Fruit fly (Drosophila melanogaster) whole organism, prepupa: ENCODE measurements around the gene Ns4.

Experiments used
- Blimp-1 ChIP-seq: fragments of 200-800 bp; sonication (Bioruptor generic); optimal IDR thresholded peaks from 3 replicates; lab custom pipeline; 2017; ENCODE audit warnings: missing biosample characterization, missing genetic modification characterization, mild to moderate bottlenecking, moderate library complexity, missing genetic modification reagents
- CG10631 ChIP-seq: fragments of 200-800 bp; sonication (Bioruptor generic); optimal IDR thresholded peaks from 2 replicates; lab custom pipeline; 2016; ENCODE audit warnings: missing biosample characterization, missing genetic modification characterization
- CG10669 ChIP-seq: fragments of 200-800 bp; sonication (Bioruptor generic); optimal IDR thresholded peaks from 3 replicates; lab custom pipeline; 2018; ENCODE audit warnings: missing biosample characterization, mild to moderate bottlenecking, missing genetic modification characterization, moderate library complexity
- CG11294 ChIP-seq: fragments of 200-800 bp; sonication (Bioruptor generic); IDR thresholded peaks from 2 replicates; pipeline ENCODE4 v1.3.6; 2022; ENCODE audit warnings: missing biosample characterization, missing genetic modification characterization
- CG11762 ChIP-seq: fragments of 200-800 bp; sonication (Bioruptor generic); optimal IDR thresholded peaks from 3 replicates; lab custom pipeline; 2016; ENCODE audit warnings: missing biosample characterization, missing genetic modification characterization; ENCODE audit not compliant: insufficient read depth
- CG15336 ChIP-seq: fragments of 200-800 bp; sonication (Bioruptor generic); IDR thresholded peaks from 2 replicates; pipeline ENCODE4 v1.3.6; 2022; ENCODE audit warnings: missing biosample characterization, missing genetic modification characterization
- CG1621 ChIP-seq: fragments of 200-800 bp; sonication (Bioruptor generic); optimal IDR thresholded peaks from 3 replicates; lab custom pipeline; 2018; ENCODE audit warnings: missing biosample characterization, mild to moderate bottlenecking, missing genetic modification characterization
- CG16779 ChIP-seq: fragments of 200-800 bp; sonication (Bioruptor generic); optimal IDR thresholded peaks from 3 replicates; lab custom pipeline; 2017; ENCODE audit warnings: missing biosample characterization, mild to moderate bottlenecking, missing genetic modification characterization
- CG32006 ChIP-seq: fragments of 200-800 bp; sonication (Bioruptor generic); optimal IDR thresholded peaks from 3 replicates; lab custom pipeline; 2017; ENCODE audit warnings: missing biosample characterization, mild to moderate bottlenecking, missing genetic modification characterization
- CG4318 ChIP-seq: fragments of 200-800 bp; sonication (Bioruptor generic); optimal IDR thresholded peaks from 3 replicates; lab custom pipeline; 2017; ENCODE audit warnings: missing biosample characterization, mild to moderate bottlenecking, missing genetic modification characterization
- CG6163 ChIP-seq: fragments of 200-800 bp; sonication (Bioruptor generic); IDR thresholded peaks from 3 replicates; pipeline ENCODE4 v1.3.6; 2022; ENCODE audit warnings: missing biosample characterization, missing genetic modification characterization
- CG6808 ChIP-seq: fragments of 200-800 bp; sonication (Bioruptor generic); optimal IDR thresholded peaks from 3 replicates; lab custom pipeline; 2017; ENCODE audit warnings: missing biosample characterization, missing genetic modification characterization, mild to moderate bottlenecking, moderate library complexity, missing genetic modification reagents
- CG6854 ChIP-seq: fragments of 200-800 bp; sonication (Bioruptor generic); optimal IDR thresholded peaks from 2 replicates; lab custom pipeline; 2017; ENCODE audit warnings: missing biosample characterization, mild to moderate bottlenecking, missing genetic modification characterization
- CG7368 ChIP-seq: fragments of 200-800 bp; sonication (Bioruptor generic); optimal IDR thresholded peaks from 3 replicates; lab custom pipeline; 2016; ENCODE audit warnings: missing biosample characterization, missing genetic modification characterization
- CG8119 ChIP-seq: fragments of 200-800 bp; sonication (Bioruptor generic); IDR thresholded peaks from 3 replicates; pipeline ENCODE4 v1.3.6; 2022; ENCODE audit warnings: missing biosample characterization, missing genetic modification characterization
- Eip75B ChIP-seq: fragments of 200-800 bp; sonication (Bioruptor generic); optimal IDR thresholded peaks from 3 replicates; lab custom pipeline; 2016; ENCODE audit warnings: missing biosample characterization, missing genetic modification characterization
- Eip78C ChIP-seq: fragments of 200-800 bp; sonication (Bioruptor generic); peaks from one replicate; lab custom pipeline; 2016; ENCODE audit warnings: missing biosample characterization, missing genetic modification characterization
- Eip93F ChIP-seq: fragments of 200-800 bp; sonication (Bioruptor generic); optimal IDR thresholded peaks from 2 replicates; lab custom pipeline; 2016; ENCODE audit warnings: missing biosample characterization, mild to moderate bottlenecking, missing genetic modification characterization
- Gug ChIP-seq: fragments of 200-800 bp; sonication (Bioruptor generic); IDR thresholded peaks from 2 replicates; pipeline ENCODE4 v1.3.6; 2022; ENCODE audit warnings: missing biosample characterization, missing genetic modification characterization
- Hr38 ChIP-seq: sonication (Bioruptor generic); optimal IDR thresholded peaks from 2 replicates; lab custom pipeline; 2016; ENCODE audit warnings: missing biosample characterization, missing genetic modification characterization
- Hr39 ChIP-seq: fragments of 200-800 bp; sonication (Bioruptor generic); optimal IDR thresholded peaks from 2 replicates; lab custom pipeline; 2016; ENCODE audit warnings: missing biosample characterization, missing genetic modification characterization
- Hr4 ChIP-seq: fragments of 200-800 bp; sonication (Bioruptor generic); optimal IDR thresholded peaks from 3 replicates; lab custom pipeline; 2016; ENCODE audit warnings: missing biosample characterization, missing genetic modification characterization
- Lpt ChIP-seq: fragments of 200-800 bp; sonication (Bioruptor generic); optimal IDR thresholded peaks from 3 replicates; lab custom pipeline; 2016; ENCODE audit warnings: missing biosample characterization, missing genetic modification characterization
- Met ChIP-seq: fragments of 200-800 bp; sonication (Bioruptor generic); optimal IDR thresholded peaks from 3 replicates; lab custom pipeline; 2016; ENCODE audit warnings: missing biosample characterization, missing genetic modification characterization
- Smox ChIP-seq: fragments of 200-800 bp; sonication (Bioruptor generic); optimal IDR thresholded peaks from 3 replicates; lab custom pipeline; 2016; ENCODE audit warnings: missing biosample characterization, missing genetic modification characterization
- Sox102F ChIP-seq: fragments of 200-800 bp; sonication (Bioruptor generic); optimal IDR thresholded peaks from 2 replicates; lab custom pipeline; 2016; ENCODE audit warnings: missing biosample characterization, mild to moderate bottlenecking, missing genetic modification characterization
- Sox14 ChIP-seq: fragments of 200-800 bp; sonication (Bioruptor generic); optimal IDR thresholded peaks from 3 replicates; lab custom pipeline; 2016; ENCODE audit warnings: missing biosample characterization, missing genetic modification characterization
- Sox15 ChIP-seq: fragments of 200-800 bp; sonication (Bioruptor generic); optimal IDR thresholded peaks from 3 replicates; lab custom pipeline; 2016; ENCODE audit warnings: missing biosample characterization, missing genetic modification characterization
- acj6 ChIP-seq: fragments of 200-800 bp; sonication (Bioruptor generic); optimal IDR thresholded peaks from 3 replicates; lab custom pipeline; 2016; ENCODE audit warnings: missing biosample characterization, missing genetic modification characterization
- eg ChIP-seq: fragments of 200-800 bp; sonication (Bioruptor generic); IDR thresholded peaks from 3 replicates; pipeline ENCODE4 v1.3.6; 2022; ENCODE audit warnings: missing biosample characterization, missing genetic modification characterization
- fd59A ChIP-seq: fragments of 200-800 bp; sonication (Bioruptor generic); optimal IDR thresholded peaks from 2 replicates; lab custom pipeline; 2017; ENCODE audit warnings: missing biosample characterization, mild to moderate bottlenecking, missing genetic modification characterization, missing genetic modification reagents
- fd85E ChIP-seq: fragments of 200-800 bp; sonication (Bioruptor generic); optimal IDR thresholded peaks from 3 replicates; lab custom pipeline; 2016; ENCODE audit warnings: missing biosample characterization, missing genetic modification characterization
- fkh ChIP-seq: fragments of 200-800 bp; sonication (Bioruptor generic); optimal IDR thresholded peaks from 3 replicates; lab custom pipeline; 2017; ENCODE audit warnings: missing biosample characterization, mild to moderate bottlenecking, missing genetic modification characterization, moderate library complexity
- lz ChIP-seq: fragments of 200-800 bp; sonication (Bioruptor generic); optimal IDR thresholded peaks from 3 replicates; lab custom pipeline; 2016; ENCODE audit warnings: missing biosample characterization, missing genetic modification characterization
- net ChIP-seq: fragments of 200-800 bp; sonication (Bioruptor generic); optimal IDR thresholded peaks from 3 replicates; lab custom pipeline; 2016; ENCODE audit warnings: missing biosample characterization, missing genetic modification characterization
- salr ChIP-seq, 2 experiments: fragments of 200-800 bp; sonication (Bioruptor generic); optimal IDR thresholded peaks; 3 replicates each; lab custom pipeline; 2016 to 2018; ENCODE audit warnings: missing biosample characterization in 2 of 2, missing genetic modification characterization in 2 of 2, mild to moderate bottlenecking in 1 of 2
- spab ChIP-seq: fragments of 200-800 bp; sonication (Bioruptor generic); optimal IDR thresholded peaks from 2 replicates; lab custom pipeline; 2017; ENCODE audit warnings: missing biosample characterization, mild to moderate bottlenecking, missing genetic modification characterization, missing genetic modification reagents
- svp ChIP-seq: fragments of 200-800 bp; sonication (Bioruptor generic); peaks from one replicate; lab custom pipeline; 2016; ENCODE audit warnings: missing biosample characterization, missing genetic modification characterization
- topi ChIP-seq: fragments of 200-800 bp; sonication (Bioruptor generic); optimal IDR thresholded peaks from 3 replicates; lab custom pipeline; 2016; ENCODE audit warnings: missing biosample characterization, missing genetic modification characterization
- vri ChIP-seq: fragments of 200-800 bp; sonication (Bioruptor generic); optimal IDR thresholded peaks from 3 replicates; lab custom pipeline; 2016; ENCODE audit warnings: missing biosample characterization, mild to moderate bottlenecking, missing genetic modification characterization

Ns4 gene

DNA sequence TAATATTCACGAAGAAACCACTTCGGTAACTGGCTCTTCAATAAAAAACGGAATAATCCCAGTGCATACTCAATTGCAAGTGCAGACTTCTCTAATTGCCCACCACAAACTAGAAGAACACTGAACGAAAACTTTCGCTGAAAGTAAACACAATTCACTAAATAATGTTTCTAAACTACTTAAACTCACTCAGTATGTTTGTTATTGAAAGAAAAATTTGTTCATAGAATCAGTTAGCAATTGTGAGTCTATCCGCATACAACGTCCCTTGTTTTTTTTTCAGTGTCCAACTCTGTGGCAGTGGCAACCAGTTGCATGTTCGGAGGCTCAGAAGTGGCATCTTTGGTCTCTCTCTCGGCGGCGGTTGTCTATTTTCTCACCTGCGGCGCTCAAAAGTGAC lies 30.8 kb upstream of the Ns4 start (continued):
- no peak for TF ChIP-seq lz (GFP tag; lab: Kevin White, UChicago)
- TF ChIP-seq net (GFP tag; lab: Kevin White, UChicago), result no peak
- peak; percentile 33 for TF ChIP-seq fd59A (GFP tag; lab: Kevin White, UChicago)
- no peak for TF ChIP-seq fkh (GFP tag; lab: Kevin White, UChicago)
- TF ChIP-seq CG11762, result peak; percentile 13
- peak; percentile 38 for TF ChIP-seq acj6 (GFP tag; lab: Kevin White, UChicago)
- TF ChIP-seq CG1621, result peak; percentile 25
- peak; percentile 61 for TF ChIP-seq CG10631 (GFP tag; lab: Kevin White, UChicago)
- TF ChIP-seq fd85E, result no peak
- TF ChIP-seq svp (GFP tag; lab: Kevin White, UChicago), result no peak
- TF ChIP-seq CG4318 (GFP tag; lab: Kevin White, UChicago), result peak; percentile 39
- TF ChIP-seq Sox102F (GFP tag; lab: Kevin White, UChicago), result no peak
- no peak for TF ChIP-seq vri (GFP tag; lab: Kevin White, UChicago)
- TF ChIP-seq Hr4 (GFP tag; lab: Kevin White, UChicago), result peak; percentile 81
- TF ChIP-seq CG6854 (GFP tag; lab: Kevin White, UChicago), result no peak
- TF ChIP-seq CG15336, result peak; percentile 85
- TF ChIP-seq Met (GFP tag; lab: Kevin White, UChicago), result no peak
- TF ChIP-seq CG8119 (GFP tag; lab: Robert Waterston, UW), result peak; percentile 77
- TF ChIP-seq CG32006, result peak; percentile 87
- no peak for TF ChIP-seq Eip93F (GFP tag; lab: Kevin White, UChicago)
- no peak for TF ChIP-seq CG6808 (GFP tag; lab: Kevin White, UChicago)
- TF ChIP-seq Hr38 (GFP tag; lab: Kevin White, UChicago), result no peak
- TF ChIP-seq CG11294 (GFP tag; lab: Robert Waterston, UW), result peak; percentile 65
- TF ChIP-seq topi, result no peak
- TF ChIP-seq Sox14 (GFP tag; lab: Kevin White, UChicago), result peak; percentile 67
- no peak for TF ChIP-seq CG10669 (GFP tag; lab: Kevin White, UChicago)
- peak; percentile 89 for TF ChIP-seq CG6163 (GFP tag; lab: Robert Waterston, UW)
- no peak for TF ChIP-seq Smox (GFP tag; lab: Kevin White, UChicago)
- TF ChIP-seq Lpt (GFP tag; lab: Kevin White, UChicago), result peak; percentile 75
- no peak for TF ChIP-seq Sox15
- no peak for TF ChIP-seq CG7368 (GFP tag; lab: Kevin White, UChicago)
- TF ChIP-seq spab (GFP tag; lab: Kevin White, UChicago), result no peak
- peak; percentile 32 for TF ChIP-seq CG16779 (tag; lab: Kevin White, UChicago)
- TF ChIP-seq Hr39 (GFP tag; lab: Kevin White, UChicago), result no peak
- no peak for TF ChIP-seq Blimp-1 (GFP tag; lab: Kevin White, UChicago)
- peak; percentile 18 to 76 for TF ChIP-seq salr (GFP tag; optimal IDR thresholded peaks at IDR 0.05; lab: Kevin White, UChicago)
- TF ChIP-seq, all 60 proteins: peak for 29

DNA sequence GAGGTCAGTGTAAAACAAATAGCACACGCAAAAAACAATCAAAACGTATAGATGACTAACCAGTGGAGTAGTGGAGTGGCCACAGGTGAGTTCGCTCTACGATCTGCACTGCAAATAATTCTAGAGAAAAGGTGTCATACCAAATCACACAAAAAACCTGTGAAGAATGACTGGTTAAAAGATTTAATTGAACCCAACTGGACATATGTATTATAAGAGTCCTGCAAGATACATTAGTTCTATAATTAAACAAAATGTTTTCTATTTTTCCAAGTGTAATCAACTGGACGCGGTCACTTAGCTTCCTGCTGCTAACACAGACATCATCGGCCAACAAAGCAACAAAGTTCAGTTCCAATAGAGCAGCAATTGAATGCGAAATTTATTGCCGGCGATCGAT lies 28.3 kb upstream of the Ns4 start:
- no peak for TF ChIP-seq Eip75B (GFP tag; lab: Kevin White, UChicago)
- peak; percentile 36 for TF ChIP-seq svp (GFP tag; lab: Kevin White, UChicago)
- 0 out of 3 replicates have a peak, but pooled peaks have one; percentile 33 for TF ChIP-seq eg (GFP tag; lab: Robert Waterston, UW)
- TF ChIP-seq Gug (GFP tag; lab: Robert Waterston, UW), result 0 out of 2 replicates have a peak, but pooled peaks have one; percentile 51
- TF ChIP-seq CG6163 (GFP tag; lab: Robert Waterston, UW), result 0 out of 3 replicates have a peak, but pooled peaks have one; percentile 38
- TF ChIP-seq fkh (GFP tag; lab: Kevin White, UChicago), result no peak
- TF ChIP-seq CG15336, result peak; percentile 58
- TF ChIP-seq, all 60 proteins: peak for 5

DNA sequence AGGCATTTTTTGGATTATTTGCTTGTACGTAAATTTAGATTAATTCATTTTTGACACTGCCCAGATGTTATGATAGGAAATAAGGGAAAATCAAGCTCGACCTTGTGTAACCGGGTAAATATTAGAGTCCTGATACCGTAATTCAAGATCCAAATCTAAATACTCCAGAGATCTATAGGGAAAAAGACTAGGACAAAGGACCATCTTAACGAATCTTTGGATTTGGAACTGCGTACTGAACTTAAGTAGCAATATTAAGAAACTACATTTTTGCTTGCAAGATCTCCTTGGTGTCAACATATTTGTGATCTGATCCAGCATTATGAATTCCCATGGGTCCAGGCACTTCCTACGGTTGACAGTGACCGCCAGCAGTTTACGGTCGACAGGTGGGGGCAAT lies 25.8 kb upstream of the Ns4 start, which contains the start of gene CG9316:
Gene CG9316, minus strand, starts transcription at position 101 of the 400 bp plus-strand sequence.
- no peak for TF ChIP-seq CG10631 (GFP tag; lab: Kevin White, UChicago)
- TF ChIP-seq Eip78C, result no peak
- TF ChIP-seq fd59A (GFP tag; lab: Kevin White, UChicago), result no peak
- TF ChIP-seq topi, result no peak
- TF ChIP-seq CG11294 (GFP tag; lab: Robert Waterston, UW), result no peak
- no peak for TF ChIP-seq CG7368 (GFP tag; lab: Kevin White, UChicago)
- TF ChIP-seq net (GFP tag; lab: Kevin White, UChicago), result no peak
- no peak for TF ChIP-seq Sox15
- no peak for TF ChIP-seq CG1621
- no peak for TF ChIP-seq Eip93F (GFP tag; lab: Kevin White, UChicago)
